Worm (Caenorhabditis elegans) whole organism, young adult: Measurements from ENCODE around the gene F49C5.12.
"Not testable (repeated sequence)": the region's sequence is repeated elsewhere in the genome, so short reads cannot be mapped to it uniquely, and the experiment has no call there.

Source experiments
- B0019.2 ChIP-seq: fragments of 200-800 bp; sonication (Bioruptor generic); conservative IDR thresholded peaks from 2 replicates; pipeline ENCODE4 v1.3.6; 2022; ENCODE audit warnings: missing genetic modification reagents, missing genetic modification characterization, missing compliant biosample characterization
- F10E7.11 ChIP-seq: sonication (generic microtip); optimal IDR thresholded peaks from 2 replicates; lab custom pipeline; 2017; ENCODE audit warnings: mild to moderate bottlenecking, missing genetic modification characterization, moderate library complexity, missing compliant biosample characterization
- F33H1.4 ChIP-seq: fragments of 200-800 bp; sonication (Bioruptor generic); IDR thresholded peaks from 2 replicates; pipeline ENCODE4 v1.3.6; 2022; ENCODE audit warnings: missing genetic modification reagents, missing genetic modification characterization, missing compliant biosample characterization
- F57A8.1 ChIP-seq: fragments of 200-800 bp; sonication (Bioruptor generic); optimal IDR thresholded peaks from 2 replicates; lab custom pipeline; 2018; ENCODE audit warnings: mild to moderate bottlenecking, missing genetic modification characterization, moderate library complexity, missing compliant biosample characterization
- T26A5.8 ChIP-seq: sonication (generic microtip); optimal IDR thresholded peaks from 2 replicates; lab custom pipeline; 2016; ENCODE audit warnings: missing genetic modification characterization, missing compliant biosample characterization
- aptf-3 ChIP-seq: fragments of 200-800 bp; sonication (Bioruptor generic); IDR thresholded peaks from 2 replicates; pipeline ENCODE4 v1.3.6; 2022; ENCODE audit warnings: missing genetic modification characterization, missing compliant biosample characterization
- attf-6 ChIP-seq: fragments of 200-800 bp; sonication (Bioruptor generic); IDR thresholded peaks from 2 replicates; pipeline ENCODE4 v1.3.6; 2022; ENCODE audit warnings: missing genetic modification reagents, missing genetic modification characterization, missing compliant biosample characterization
- die-1 ChIP-seq: sonication (generic microtip); optimal IDR thresholded peaks from 2 replicates; lab custom pipeline; 2016; ENCODE audit warnings: missing genotype, mild to moderate bottlenecking, missing genetic modification characterization, missing compliant biosample characterization
- unc-130 ChIP-seq: sonication (generic microtip); optimal IDR thresholded peaks from 2 replicates; lab custom pipeline; 2016; ENCODE audit warnings: missing genetic modification reagents, missing genetic modification characterization, missing compliant biosample characterization
- unc-62 ChIP-seq: fragments of 150-350 bp; optimal IDR thresholded peaks from 2 replicates; lab custom pipeline; 2014; ENCODE audit warnings: missing biosample characterization, missing genetic modification reagents, missing genetic modification characterization

DNA sequence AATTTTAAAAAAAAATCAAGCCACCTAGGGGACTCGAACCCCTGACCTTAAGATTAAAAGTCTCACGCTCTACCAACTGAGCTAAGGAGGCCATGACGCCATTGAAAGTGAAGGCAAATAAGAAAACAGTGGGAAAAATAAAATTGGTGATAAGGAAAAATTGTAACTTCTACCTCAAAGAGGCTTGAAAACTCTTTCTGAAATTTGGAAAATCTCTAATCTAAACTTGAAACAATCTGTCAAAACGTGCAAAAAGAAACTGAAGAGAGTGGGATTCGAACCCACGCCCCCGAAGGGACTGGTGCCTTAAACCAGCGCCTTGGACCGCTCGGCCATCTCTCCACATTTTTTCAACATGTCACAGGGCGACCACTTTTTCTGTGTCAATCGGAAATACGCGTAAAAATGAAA is 18.4 kb downstream of the F49C5.12 start:
- peak; percentile 30 for TF ChIP-seq T26A5.8 (tag; lab: Kevin White, UChicago)
- peak; percentile 24 for TF ChIP-seq F33H1.4 (GFP tag; lab: Robert Waterston, UW)
- TF ChIP-seq unc-62 (GFP tag; lab: Kevin White, UChicago); F57A8.1 (GFP tag; lab: Kevin White, UChicago); aptf-3 (GFP tag; lab: Robert Waterston, UW); F10E7.11 (tag; lab: Kevin White, UChicago); unc-130: not testable (repeated sequence)
- TF ChIP-seq attf-6 (GFP tag; lab: Robert Waterston, UW), result 0 out of 2 replicates have a peak, but pooled peaks have one; percentile 54
- peak; percentile 84 for TF ChIP-seq die-1
- 0 out of 2 replicates have a peak, but pooled peaks have one; percentile 26 for TF ChIP-seq B0019.2 (GFP tag; lab: Robert Waterston, UW)
